Fruit fly (Drosophila melanogaster): ENCODE measurements around the gene CG14151.

Gene CG14151

DNA sequence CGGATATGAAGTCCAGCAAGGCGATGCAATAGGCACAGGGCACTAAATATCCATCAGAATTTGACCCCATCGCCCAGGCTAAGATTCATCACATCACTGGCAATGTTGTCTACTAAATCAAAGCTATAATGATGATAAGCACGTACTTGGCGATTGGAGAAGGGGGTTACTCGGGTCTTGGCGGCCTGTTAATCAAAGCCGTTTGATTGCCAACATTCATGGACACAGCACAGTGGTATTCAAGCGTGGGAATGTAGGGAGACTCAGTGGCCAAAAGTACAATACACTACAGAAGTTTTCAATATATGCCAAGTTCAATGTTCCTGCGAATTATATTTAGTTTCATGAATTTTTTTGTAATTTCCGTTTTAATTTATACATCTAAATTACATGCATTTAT lies at the start of gene CG14151:
Gene CG14151 (minus strand): TSS at position 101 of the 400 bp plus-strand sequence.
- TF ChIP-seq nau (GFP tag; optimal IDR thresholded peaks at IDR 0.05), result no peak
- no peak for TF ChIP-seq HmgD (GFP tag; optimal IDR thresholded peaks at IDR 0.05)
- TF ChIP-seq CG11723 (GFP tag; optimal IDR thresholded peaks at IDR 0.05), result no peak
- TF ChIP-seq Blimp-1 (GFP tag; optimal IDR thresholded peaks at IDR 0.05), result no peak
- TF ChIP-seq gfzf (GFP tag; optimal IDR thresholded peaks at IDR 0.05), result no peak
- no peak for TF ChIP-seq NfI (GFP tag; optimal IDR thresholded peaks at IDR 0.05)
- TF ChIP-seq CG34224 (GFP tag; IDR thresholded peaks at IDR 0.05; ENCODE audit: partially characterized antibody), result no peak

DNA sequence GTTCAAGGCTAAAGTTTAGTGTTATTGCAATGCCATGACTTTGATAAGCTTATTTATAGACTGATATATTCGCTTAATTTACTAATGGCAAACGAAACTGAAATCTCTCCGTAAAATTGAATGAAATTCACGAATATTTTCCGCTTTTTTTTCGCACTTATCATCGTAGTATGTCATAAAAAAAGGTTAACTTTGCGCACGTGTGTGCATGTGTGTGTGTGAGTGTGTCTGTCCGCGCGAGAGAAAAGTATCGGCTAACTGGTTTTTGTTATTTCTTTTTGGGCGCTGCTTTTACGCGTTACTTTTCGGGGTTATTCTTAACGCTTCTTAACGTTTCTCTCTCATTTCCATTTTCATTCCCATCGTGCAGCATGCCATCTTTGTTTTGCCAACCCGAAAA lies 49.5 kb upstream of the CG14151 start:
- TF ChIP-seq CG14965 (GFP tag; optimal IDR thresholded peaks at IDR 0.05; ENCODE audit: borderline replicate concordance) (no peak), br (optimal IDR thresholded peaks at IDR 0.05) (no peak), ato (GFP tag; IDR thresholded peaks at IDR 0.05; ENCODE audit: partially characterized antibody) (no peak), fd3F (GFP tag; optimal IDR thresholded peaks at IDR 0.05) (no peak), CG13894 (tag; optimal IDR thresholded peaks at IDR 0.05) (peak; percentile 4), CG1647 (GFP tag; optimal IDR thresholded peaks at IDR 0.05) (no peak), CG9876 (GFP tag; optimal IDR thresholded peaks at IDR 0.05) (no peak), Jarid2 (GFP tag; optimal IDR thresholded peaks at IDR 0.05) (no peak), psq (GFP tag; optimal IDR thresholded peaks at IDR 0.05) (peak; percentile 9), CG8281 (tag; optimal IDR thresholded peaks at IDR 0.05) (no peak), wdn (GFP tag; IDR thresholded peaks at IDR 0.05) (no peak), HmgD (GFP tag; optimal IDR thresholded peaks at IDR 0.05) (no peak), CG12942 (GFP tag; optimal IDR thresholded peaks at IDR 0.05) (no peak), stc (GFP tag; IDR thresholded peaks at IDR 0.05) (no peak), Elba2 (GFP tag; optimal IDR thresholded peaks at IDR 0.05) (no peak), lola (GFP tag; optimal IDR thresholded peaks at IDR 0.05) (no peak), pita (GFP tag; optimal IDR thresholded peaks at IDR 0.05) (no peak), Fer1 (GFP tag; optimal IDR thresholded peaks at IDR 0.05) (no peak), ase (GFP tag; IDR thresholded peaks at IDR 0.05) (no peak), gsb-n (tag; optimal IDR thresholded peaks at IDR 0.05) (no peak), Max (GFP tag; optimal IDR thresholded peaks at IDR 0.05) (no peak), exex (tag; optimal IDR thresholded peaks at IDR 0.05) (peak; percentile 5), CG2712 (tag; optimal IDR thresholded peaks at IDR 0.05) (no peak), chn (GFP tag; optimal IDR thresholded peaks at IDR 0.05) (no peak), corto (GFP tag; optimal IDR thresholded peaks at IDR 0.05) (no peak), tx (GFP tag; optimal IDR thresholded peaks at IDR 0.05) (no peak), lmd (GFP tag; IDR thresholded peaks at IDR 0.05) (no peak), CG17612 (GFP tag; IDR thresholded peaks at IDR 0.05) (no peak), sob (GFP tag; IDR thresholded peaks at IDR 0.05) (no peak), Trl (optimal IDR thresholded peaks at IDR 0.05) (peak in 1 of 2 experiments; percentile 4), Trl (GFP tag; optimal IDR thresholded peaks at IDR 0.05) (no peak), sqz (GFP tag; optimal IDR thresholded peaks at IDR 0.05) (peak; percentile 47), CG11696 (GFP tag; IDR thresholded peaks at IDR 0.05) (no peak), CG7987 (GFP tag; optimal IDR thresholded peaks at IDR 0.05) (no peak), trh (GFP tag; optimal IDR thresholded peaks at IDR 0.05) (no peak), nmo (GFP tag; optimal IDR thresholded peaks at IDR 0.05) (no peak), CG4404 (GFP tag; IDR thresholded peaks at IDR 0.05) (no peak), CG10267 (tag; optimal IDR thresholded peaks at IDR 0.05) (no peak), chinmo (GFP tag; IDR thresholded peaks at IDR 0.05; ENCODE audit: partially characterized antibody) (peak; percentile 81; the same call in 1 of the 4 replicates), Oli (tag; optimal IDR thresholded peaks at IDR 0.05) (no peak), Doc3 (GFP tag; IDR thresholded peaks at IDR 0.05; ENCODE audit: partially characterized antibody) (no peak), Hey (tag; optimal IDR thresholded peaks at IDR 0.05) (no peak), ind (GFP tag; optimal IDR thresholded peaks at IDR 0.05) (no peak), CG9727 (GFP tag; optimal IDR thresholded peaks at IDR 0.05) (no peak)
